Worm (Caenorhabditis elegans) whole organism, L4/young adult: ENCODE measurements around the gene Y57G7A.5.

Experiments used
- W03F9.2 ChIP-seq: fragments of 150-350 bp; optimal IDR thresholded peaks from 2 replicates; lab custom pipeline; 2014; ENCODE audit warnings: missing biosample characterization, missing genetic modification characterization
- dao-5 ChIP-seq: sonication (generic microtip); optimal IDR thresholded peaks from 2 replicates; lab custom pipeline; 2016; ENCODE audit warnings: missing genotype, missing genetic modification characterization, moderate library complexity, missing compliant biosample characterization
- him-1 ChIP-seq: sonication (generic microtip); optimal IDR thresholded peaks from 2 replicates; lab custom pipeline; 2016; ENCODE audit warnings: missing genotype, missing genetic modification reagents, missing genetic modification characterization, missing compliant biosample characterization

DNA sequence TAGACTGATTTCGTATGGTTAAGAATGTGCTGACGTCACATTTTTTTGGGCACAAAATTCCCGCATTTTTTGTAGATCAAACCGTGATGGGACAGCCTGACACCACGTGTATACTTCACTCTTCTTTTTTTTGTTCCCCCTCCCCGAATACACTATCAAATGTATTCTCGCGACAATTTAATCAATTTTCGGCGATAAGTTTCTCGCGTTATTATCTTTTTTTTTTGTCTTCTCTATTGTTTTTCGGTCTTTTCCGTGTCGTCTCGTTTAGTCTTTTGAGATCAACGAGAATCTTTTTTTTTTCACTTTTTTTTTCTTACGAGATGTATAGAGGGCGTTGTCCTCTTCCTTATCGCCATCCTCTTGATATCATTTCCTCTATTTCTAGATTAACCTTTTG, 39.9 kb upstream of the Y57G7A.5 start:
- TF ChIP-seq him-1 (no peak), dao-5 (tag; lab: Kevin White, UChicago) (no peak), W03F9.2 (no peak)
